Fruit fly (Drosophila melanogaster) whole organism, embryonic: ENCODE results near the gene CG6330.

Source experiments
- Ada2b ChIP-seq: fragments of 200-800 bp; sonication (Bioruptor generic); IDR thresholded peaks from 2 replicates; pipeline ENCODE4 v1.3.6; 2022; ENCODE audit warnings: missing biosample characterization, missing genetic modification characterization
- Antp ChIP-seq: fragments of 200-800 bp; sonication (Bioruptor generic); optimal IDR thresholded peaks from 3 replicates; lab custom pipeline; 2016; ENCODE audit warnings: missing biosample characterization, missing genetic modification characterization
- Blimp-1 ChIP-seq: fragments of 200-800 bp; sonication (Bioruptor generic); optimal IDR thresholded peaks from 3 replicates; lab custom pipeline; 2018; ENCODE audit warnings: missing biosample characterization, missing genetic modification characterization, mild to moderate bottlenecking, moderate library complexity, missing genetic modification reagents
- BtbVII ChIP-seq: fragments of 200-800 bp; sonication (Bioruptor generic); optimal IDR thresholded peaks from 3 replicates; lab custom pipeline; 2017; ENCODE audit warnings: missing biosample characterization, mild to moderate bottlenecking, missing genetic modification characterization
- CG10147 ChIP-seq: fragments of 200-800 bp; sonication (Bioruptor generic); optimal IDR thresholded peaks from 2 replicates; lab custom pipeline; 2019; ENCODE audit warnings: missing biosample characterization, mild to moderate bottlenecking, missing genetic modification characterization, moderate library complexity
- CG10267 ChIP-seq: fragments of 200-800 bp; sonication (Bioruptor generic); optimal IDR thresholded peaks from 2 replicates; lab custom pipeline; 2018; ENCODE audit warnings: missing biosample characterization, mild to moderate bottlenecking, missing genetic modification characterization, moderate library complexity
- CG1233 ChIP-seq: fragments of 200-800 bp; sonication (Bioruptor generic); optimal IDR thresholded peaks from 4 replicates; lab custom pipeline; 2018; ENCODE audit warnings: missing biosample characterization, mild to moderate bottlenecking, missing genetic modification characterization
- CG12769 ChIP-seq: fragments of 200-800 bp; sonication (Bioruptor generic); optimal IDR thresholded peaks from 2 replicates; lab custom pipeline; 2019; ENCODE audit warnings: missing biosample characterization, mild to moderate bottlenecking, missing genetic modification characterization, moderate library complexity
- CG12942 ChIP-seq: fragments of 200-800 bp; sonication (Bioruptor generic); optimal IDR thresholded peaks from 3 replicates; lab custom pipeline; 2016; ENCODE audit warnings: missing biosample characterization, missing genetic modification characterization
- CG15479 ChIP-seq: fragments of 200-800 bp; sonication (Bioruptor generic); optimal IDR thresholded peaks from 3 replicates; lab custom pipeline; 2019; ENCODE audit warnings: missing biosample characterization, mild to moderate bottlenecking, missing genetic modification characterization, moderate library complexity
- CG1602 ChIP-seq: fragments of 200-800 bp; sonication (Bioruptor generic); optimal IDR thresholded peaks from 3 replicates; lab custom pipeline; 2016; ENCODE audit warnings: missing biosample characterization, missing genetic modification characterization
- CG1792 ChIP-seq: fragments of 200-800 bp; sonication (Bioruptor generic); optimal IDR thresholded peaks from 2 replicates; lab custom pipeline; 2016; ENCODE audit warnings: missing biosample characterization, missing genetic modification characterization
- CG2678 ChIP-seq: fragments of 200-800 bp; sonication (Bioruptor generic); optimal IDR thresholded peaks from 3 replicates; lab custom pipeline; 2019; ENCODE audit warnings: missing biosample characterization, mild to moderate bottlenecking, missing genetic modification characterization, moderate library complexity
- CG3847 ChIP-seq: fragments of 200-800 bp; sonication (Bioruptor generic); IDR thresholded peaks from 2 replicates; pipeline ENCODE4 v1.3.6; 2022; ENCODE audit warnings: missing biosample characterization, missing genetic modification characterization
- CG3995 ChIP-seq: fragments of 200-800 bp; sonication (Bioruptor generic); optimal IDR thresholded peaks from 3 replicates; lab custom pipeline; 2016; ENCODE audit warnings: missing biosample characterization, missing genetic modification characterization
- CG43689 ChIP-seq: fragments of 200-800 bp; sonication (Bioruptor generic); IDR thresholded peaks from 2 replicates; pipeline ENCODE4 v1.3.6; 2022; ENCODE audit warnings: missing biosample characterization, missing genetic modification characterization
- CG4424 ChIP-seq: fragments of 200-800 bp; sonication (Bioruptor generic); optimal IDR thresholded peaks from 3 replicates; lab custom pipeline; 2016; ENCODE audit warnings: missing biosample characterization, missing genetic modification characterization
- CG5180 ChIP-seq: fragments of 200-800 bp; sonication (Bioruptor generic); optimal IDR thresholded peaks from 3 replicates; lab custom pipeline; 2017; ENCODE audit warnings: missing biosample characterization, missing genetic modification characterization, mild to moderate bottlenecking, moderate library complexity, missing genetic modification reagents
- CG6683 ChIP-seq: fragments of 200-800 bp; sonication (Bioruptor generic); optimal IDR thresholded peaks from 2 replicates; lab custom pipeline; 2017; ENCODE audit warnings: missing biosample characterization, mild to moderate bottlenecking, missing genetic modification characterization, missing genetic modification reagents
- CG6689 ChIP-seq: fragments of 200-800 bp; sonication (Bioruptor generic); IDR thresholded peaks from 2 replicates; pipeline ENCODE4 v1.3.6; 2022; ENCODE audit warnings: missing biosample characterization, missing genetic modification characterization
- Dll ChIP-seq: fragments of 200-800 bp; sonication (Bioruptor generic); IDR thresholded peaks from 4 replicates; pipeline ENCODE4 v1.3.6; 2022; ENCODE audit warnings: missing biosample characterization, missing genetic modification characterization; ENCODE audit not compliant: partially characterized antibody
- Dp ChIP-seq: fragments of 200-800 bp; sonication (Bioruptor generic); optimal IDR thresholded peaks from 2 replicates; lab custom pipeline; 2018; ENCODE audit warnings: missing biosample characterization, mild to moderate bottlenecking, missing genetic modification characterization, moderate library complexity
- Ets65A ChIP-seq: fragments of 200-800 bp; sonication (Bioruptor generic); peaks from one replicate; lab custom pipeline; 2016; ENCODE audit warnings: missing biosample characterization, missing genetic modification characterization
- HmgZ ChIP-seq: fragments of 200-800 bp; sonication (Bioruptor generic); optimal IDR thresholded peaks from 2 replicates; lab custom pipeline; 2018; ENCODE audit warnings: missing biosample characterization, mild to moderate bottlenecking, missing genetic modification characterization
- Hsf ChIP-seq: fragments of 200-800 bp; sonication (Bioruptor generic); optimal IDR thresholded peaks from 3 replicates; lab custom pipeline; 2016; ENCODE audit warnings: missing biosample characterization, missing genetic modification characterization
- Mrtf ChIP-seq: fragments of 200-800 bp; sonication (Bioruptor generic); IDR thresholded peaks from 3 replicates; pipeline ENCODE4 v1.3.6; 2022; ENCODE audit warnings: missing biosample characterization, missing genetic modification characterization
- Ssrp ChIP-seq: fragments of 200-800 bp; sonication (Bioruptor generic); optimal IDR thresholded peaks from 2 replicates; lab custom pipeline; 2018; ENCODE audit warnings: missing biosample characterization, mild to moderate bottlenecking, missing genetic modification characterization, moderate library complexity
- ase ChIP-seq: fragments of 200-800 bp; sonication (Bioruptor generic); IDR thresholded peaks from 3 replicates; pipeline ENCODE4 v1.3.6; 2022; ENCODE audit warnings: missing biosample characterization, missing genetic modification characterization
- cato ChIP-seq: fragments of 200-800 bp; sonication (Bioruptor generic); optimal IDR thresholded peaks from 2 replicates; lab custom pipeline; 2016; ENCODE audit warnings: missing biosample characterization, missing genetic modification characterization, borderline replicate concordance
- danr ChIP-seq: fragments of 200-800 bp; sonication (Bioruptor generic); IDR thresholded peaks from 2 replicates; pipeline ENCODE4 v1.3.6; 2022; ENCODE audit warnings: missing biosample characterization, missing genetic modification characterization
- dati ChIP-seq: fragments of 200-800 bp; sonication (Bioruptor generic); IDR thresholded peaks from 2 replicates; pipeline ENCODE4 v1.3.6; 2022; ENCODE audit warnings: missing biosample characterization, missing genetic modification characterization
- emc ChIP-seq: fragments of 200-800 bp; sonication (Bioruptor generic); optimal IDR thresholded peaks from 2 replicates; lab custom pipeline; 2016; ENCODE audit warnings: missing biosample characterization, missing genetic modification characterization
- ftz-f1 ChIP-seq: fragments of 200-800 bp; sonication (Bioruptor generic); optimal IDR thresholded peaks from 2 replicates; lab custom pipeline; 2016; ENCODE audit warnings: missing biosample characterization, missing genetic modification characterization
- insv ChIP-seq, 2 experiments: fragments of 200-800 bp; sonication (Bioruptor generic); optimal IDR thresholded peaks; 3 replicates each; lab custom pipeline; 2016 to 2018; ENCODE audit warnings: missing biosample characterization in 2 of 2, missing genetic modification characterization in 2 of 2
- inv ChIP-seq: fragments of 200-800 bp; sonication (Bioruptor generic); IDR thresholded peaks from 2 replicates; pipeline ENCODE4 v1.3.6; 2022; ENCODE audit warnings: missing biosample characterization, missing genetic modification characterization; ENCODE audit not compliant: partially characterized antibody
- jing ChIP-seq: fragments of 200-800 bp; sonication (Bioruptor generic); optimal IDR thresholded peaks from 2 replicates; lab custom pipeline; 2018; ENCODE audit warnings: missing biosample characterization, mild to moderate bottlenecking, missing genetic modification characterization
- klu ChIP-seq: fragments of 200-800 bp; sonication (Bioruptor generic); IDR thresholded peaks from 2 replicates; pipeline ENCODE4 v1.3.6; 2022; ENCODE audit warnings: missing biosample characterization, missing genetic modification characterization
- lab ChIP-seq: fragments of 200-800 bp; sonication (Bioruptor generic); optimal IDR thresholded peaks from 3 replicates; lab custom pipeline; 2017; ENCODE audit warnings: missing biosample characterization, missing genetic modification characterization, mild to moderate bottlenecking, moderate library complexity, missing genetic modification reagents
- lmd ChIP-seq: fragments of 200-800 bp; sonication (Bioruptor generic); IDR thresholded peaks from 2 replicates; pipeline ENCODE4 v1.3.6; 2022; ENCODE audit warnings: missing biosample characterization, missing genetic modification characterization
- mld ChIP-seq: fragments of 200-800 bp; sonication (Bioruptor generic); IDR thresholded peaks from 3 replicates; pipeline ENCODE4 v1.3.6; 2022; ENCODE audit warnings: missing biosample characterization, missing genetic modification characterization; ENCODE audit not compliant: partially characterized antibody
- nerfin-1 ChIP-seq: fragments of 200-800 bp; sonication (Bioruptor generic); optimal IDR thresholded peaks from 3 replicates; lab custom pipeline; 2019; ENCODE audit warnings: missing biosample characterization, mild to moderate bottlenecking, missing genetic modification characterization, moderate library complexity
- odd ChIP-seq: fragments of 200-800 bp; sonication (Bioruptor generic); optimal IDR thresholded peaks from 2 replicates; lab custom pipeline; 2017; ENCODE audit warnings: missing biosample characterization, mild to moderate bottlenecking, missing genetic modification characterization
- org-1 ChIP-seq: fragments of 200-800 bp; sonication (Bioruptor generic); optimal IDR thresholded peaks from 2 replicates; lab custom pipeline; 2017; ENCODE audit warnings: missing biosample characterization, missing genetic modification characterization
- row ChIP-seq: fragments of 200-800 bp; sonication (Bioruptor generic); IDR thresholded peaks from 3 replicates; pipeline ENCODE4 v1.3.6; 2022; ENCODE audit warnings: missing biosample characterization, missing genetic modification characterization
- run ChIP-seq: fragments of 200-800 bp; sonication (Bioruptor generic); optimal IDR thresholded peaks from 3 replicates; lab custom pipeline; 2018; ENCODE audit warnings: missing biosample characterization, mild to moderate bottlenecking, missing genetic modification characterization
- sd ChIP-seq: fragments of 200-800 bp; sonication (Bioruptor generic); optimal IDR thresholded peaks from 3 replicates; lab custom pipeline; 2018; ENCODE audit warnings: missing biosample characterization, mild to moderate bottlenecking, missing genetic modification characterization, moderate library complexity
- sens-2 ChIP-seq: fragments of 200-800 bp; sonication (Bioruptor generic); IDR thresholded peaks from 2 replicates; pipeline ENCODE4 v1.3.6; 2022; ENCODE audit warnings: missing biosample characterization, missing genetic modification characterization
- sisA ChIP-seq: fragments of 200-800 bp; sonication (Bioruptor generic); IDR thresholded peaks from 2 replicates; pipeline ENCODE4 v1.3.6; 2022; ENCODE audit warnings: missing biosample characterization, missing genetic modification characterization
- stwl ChIP-seq: fragments of 200-800 bp; sonication (Bioruptor generic); optimal IDR thresholded peaks from 3 replicates; lab custom pipeline; 2018; ENCODE audit warnings: missing biosample characterization, mild to moderate bottlenecking, missing genetic modification characterization, moderate library complexity
- tll ChIP-seq, 2 experiments: fragments of 200-800 bp in 1 of 2; fragments of >200 bp in 1 of 2; sonication (Bioruptor generic) in 1 of 2; optimal IDR thresholded peaks; 2 replicates each; lab custom pipeline; 2017 to 2019; ENCODE audit warnings: missing biosample characterization in 2 of 2, missing genetic modification characterization in 2 of 2, mild to moderate bottlenecking in 1 of 2, moderate library complexity in 1 of 2
- zfh2 ChIP-seq: fragments of 200-800 bp; sonication (Bioruptor generic); optimal IDR thresholded peaks from 2 replicates; lab custom pipeline; 2016; ENCODE audit warnings: missing biosample characterization, missing genetic modification characterization

CG6330 gene

DNA sequence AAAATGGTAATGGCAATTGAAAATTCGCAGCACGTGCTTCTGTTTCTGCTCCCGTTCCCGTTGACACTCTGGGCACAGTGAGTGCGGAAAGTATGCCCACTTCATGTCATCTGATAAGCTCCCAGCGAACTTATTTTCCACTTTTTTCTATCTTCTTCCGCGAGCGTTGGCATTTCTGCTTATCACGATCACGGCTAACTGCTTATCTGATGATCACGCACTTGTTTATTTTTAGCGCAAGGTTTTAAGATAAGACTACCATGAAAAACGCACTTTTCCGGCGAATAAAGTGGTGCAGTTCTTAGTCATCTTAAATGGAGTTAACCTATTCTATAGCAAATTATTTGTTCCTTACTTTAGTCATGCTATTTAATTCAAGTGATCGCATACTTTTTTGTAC, 20.9 kb downstream of the CG6330 start (continued):
- TF ChIP-seq sd (peak; percentile 16), CG1792 (GFP tag; lab: Kevin White, UChicago) (no peak), CG3847 (GFP tag; lab: Robert Waterston, UW) (no peak), Antp (peak; percentile 15), CG4424 (GFP tag; lab: Kevin White, UChicago) (peak; percentile 36), CG43689 (GFP tag; lab: Robert Waterston, UW) (no peak), dati (GFP tag; lab: Robert Waterston, UW) (no peak), emc (GFP tag; lab: Kevin White, UChicago) (no peak), org-1 (GFP tag; lab: Kevin White, UChicago) (no peak), CG5180 (GFP tag; lab: Kevin White, UChicago) (peak; percentile 68), CG1233 (GFP tag; lab: Kevin White, UChicago) (peak; percentile 57), CG1602 (GFP tag; lab: Kevin White, UChicago) (peak; percentile 21), sisA (GFP tag; lab: Robert Waterston, UW) (peak; percentile 27; the same call in 1 of the 2 replicates), lab (GFP tag; lab: Kevin White, UChicago) (peak; percentile 66), HmgZ (tag; lab: Kevin White, UChicago) (peak; percentile 34), mld (GFP tag; lab: Robert Waterston, UW) (no peak), odd (peak; percentile 29), Ets65A (GFP tag; lab: Kevin White, UChicago) (peak; percentile 94), stwl (tag; lab: Kevin White, UChicago) (no peak), BtbVII (GFP tag; lab: Kevin White, UChicago) (peak; percentile 48), jing (GFP tag; lab: Kevin White, UChicago) (no peak), row (GFP tag; lab: Robert Waterston, UW) (peak; percentile 54), run (tag; lab: Kevin White, UChicago) (no peak), CG10147 (GFP tag; lab: Kevin White, UChicago) (peak; percentile 50), CG12769 (tag; lab: Kevin White, UChicago) (peak; percentile 32), CG12942 (peak; percentile 13), CG6689 (GFP tag; lab: Robert Waterston, UW) (0 out of 2 replicates have a peak, but pooled peaks have one; percentile 25), Blimp-1 (peak; percentile 40), ase (GFP tag; lab: Robert Waterston, UW) (no peak), CG3995 (GFP tag; lab: Kevin White, UChicago) (peak; percentile 12), Ssrp (peak; percentile 53), Hsf (GFP tag; lab: Kevin White, UChicago) (peak; percentile 50), CG10267 (tag; lab: Kevin White, UChicago) (peak; percentile 5), CG2678 (tag; lab: Kevin White, UChicago) (peak; percentile 68), danr (GFP tag; lab: Robert Waterston, UW) (no peak), insv (GFP tag; optimal IDR thresholded peaks at IDR 0.05; lab: Kevin White, UChicago) (no peak), tll (GFP tag; optimal IDR thresholded peaks at IDR 0.05; lab: Kevin White, UChicago) (no peak), klu (no peak), nerfin-1 (tag; lab: Kevin White, UChicago) (peak; percentile 23), CG6683 (peak; percentile 3), inv (GFP tag; lab: Robert Waterston, UW) (no peak), zfh2 (GFP tag; lab: Kevin White, UChicago) (peak; percentile 4), Mrtf (GFP tag; lab: Robert Waterston, UW) (no peak), ftz-f1 (no peak), Dll (GFP tag; lab: Robert Waterston, UW) (no peak), sens-2 (no peak), Dp (GFP tag; lab: Kevin White, UChicago) (no peak), lmd (peak; percentile 53), Ada2b (GFP tag; lab: Robert Waterston, UW) (0 out of 2 replicates have a peak, but pooled peaks have one; percentile 4), cato (GFP tag; lab: Kevin White, UChicago) (no peak), CG15479 (no peak)
